Worm (Caenorhabditis elegans) whole organism, mixed stage, embryonic: ENCODE results near the gene pgph-2.

Experiments used
- M03D4.4 ChIP-seq: sonication (generic microtip); optimal IDR thresholded peaks from 2 replicates; lab custom pipeline; 2017; ENCODE audit warnings: mild to moderate bottlenecking, missing genetic modification characterization, missing compliant biosample characterization
- blmp-1 ChIP-seq: fragments of 150-350 bp; optimal IDR thresholded peaks from 2 replicates; lab custom pipeline; 2014; ENCODE audit warnings: missing biosample characterization, missing genetic modification characterization
- elt-3 ChIP-seq: fragments of 150-350 bp; optimal IDR thresholded peaks from 2 replicates; lab custom pipeline; 2014; ENCODE audit warnings: missing biosample characterization, missing genetic modification characterization
- lin-13 ChIP-seq: fragments of 150-350 bp; optimal IDR thresholded peaks from 2 replicates; lab custom pipeline; 2014; ENCODE audit warnings: missing biosample characterization, missing genetic modification characterization
- lsy-2 ChIP-seq: fragments of 150-350 bp; optimal IDR thresholded peaks from 2 replicates; lab custom pipeline; 2014; ENCODE audit warnings: missing biosample characterization, missing genetic modification characterization
- mep-1 ChIP-seq: fragments of 150-350 bp; optimal IDR thresholded peaks from 2 replicates; lab custom pipeline; 2017; ENCODE audit warnings: missing biosample characterization, missing genetic modification reagents, missing genetic modification characterization, inconsistent platforms
- nhr-2 ChIP-seq: fragments of 150-350 bp; optimal IDR thresholded peaks from 2 replicates; lab custom pipeline; 2014; ENCODE audit warnings: missing biosample characterization, missing genetic modification characterization
- nhr-28 ChIP-seq: fragments of 150-350 bp; optimal IDR thresholded peaks from 2 replicates; lab custom pipeline; 2014; ENCODE audit warnings: missing biosample characterization, missing genetic modification characterization
- snpc-4 ChIP-seq: fragments of 150-350 bp; optimal IDR thresholded peaks from 2 replicates; lab custom pipeline; 2014; ENCODE audit warnings: missing biosample characterization, missing genetic modification characterization
- unc-39 ChIP-seq: fragments of 150-350 bp; optimal IDR thresholded peaks from 2 replicates; lab custom pipeline; 2014; ENCODE audit warnings: missing biosample characterization, missing genetic modification characterization
- unc-62 ChIP-seq: fragments of 150-350 bp; optimal IDR thresholded peaks from 2 replicates; lab custom pipeline; 2014; ENCODE audit warnings: missing biosample characterization, missing genetic modification reagents, missing genetic modification characterization

- TF ChIP-seq lin-13 (tag; lab: Kevin White, UChicago) (no peak), mep-1 (tag; lab: Kevin White, UChicago) (no peak), elt-3 (tag; lab: Kevin White, UChicago) (no peak), nhr-28 (tag; lab: Kevin White, UChicago) (no peak), nhr-2 (tag; lab: Kevin White, UChicago) (no peak), M03D4.4 (no peak), unc-39 (no peak), unc-62 (GFP tag; lab: Kevin White, UChicago) (no peak), lsy-2 (tag; lab: Kevin White, UChicago) (no peak), snpc-4 (no peak), blmp-1 (no peak)
These were observed 38.5 kb upstream of the pgph-2 start, which contains the start of gene K09H11.4 for ce11 chrV:5726463-5726862.
